Worm (Caenorhabditis elegans) whole organism, midembryonic: ENCODE data around the gene metl-18.

ENCODE experiments used
- ref-1 ChIP-seq: fragments of 200-800 bp; sonication (Bioruptor generic); conservative IDR thresholded peaks from 2 replicates; pipeline ENCODE4 v1.3.6; 2022; ENCODE audit warnings: missing genetic modification reagents, missing genetic modification characterization, missing compliant biosample characterization
- tab-1 ChIP-seq: fragments of 200-800 bp; sonication (Bioruptor generic); IDR thresholded peaks from 2 replicates; pipeline ENCODE4 v1.3.6; 2022; ENCODE audit warnings: missing genetic modification characterization, missing compliant biosample characterization
- ztf-23 ChIP-seq: fragments of 200-800 bp; sonication (Bioruptor generic); IDR thresholded peaks from 2 replicates; pipeline ENCODE4 v1.3.6; 2022; ENCODE audit warnings: missing genetic modification reagents, missing genetic modification characterization, missing compliant biosample characterization
- ztf-29 ChIP-seq: fragments of 200-800 bp; sonication (Bioruptor generic); IDR thresholded peaks from 2 replicates; pipeline ENCODE4 v1.3.6; 2022; ENCODE audit warnings: missing genetic modification reagents, missing genetic modification characterization, missing compliant biosample characterization

- TF ChIP-seq tab-1 (GFP tag; lab: Robert Waterston, UW) (no peak), ref-1 (GFP tag; lab: Robert Waterston, UW) (no peak), ztf-29 (GFP tag; lab: Robert Waterston, UW) (no peak), ztf-23 (GFP tag; lab: Robert Waterston, UW) (no peak)
Measured at ce11 chrIII:3468384-3468783, 42.8 kb downstream of the metl-18 start.
